Worm (Caenorhabditis elegans) whole organism, L2 larva: Measurements from ENCODE around the gene mig-13.
A peak's percentile ranks its signal among the peaks of the same experiment; 100 is the strongest.

Experiments used
- C34F6.9 ChIP-seq: fragments of 150-350 bp; optimal IDR thresholded peaks from 2 replicates; lab custom pipeline; 2014; ENCODE audit warnings: missing biosample characterization, missing genetic modification characterization
- F13H6.1 ChIP-seq: sonication (generic microtip); optimal IDR thresholded peaks from 2 replicates; lab custom pipeline; 2016; ENCODE audit warnings: missing genetic modification characterization, missing compliant biosample characterization
- R02D3.7 ChIP-seq: fragments of 150-350 bp; optimal IDR thresholded peaks from 2 replicates; lab custom pipeline; 2014; ENCODE audit warnings: missing biosample characterization, missing genetic modification characterization
- ZK546.5 ChIP-seq: sonication (generic microtip); optimal IDR thresholded peaks from 2 replicates; lab custom pipeline; 2017; ENCODE audit warnings: missing biosample characterization, missing genetic modification characterization
- alr-1 ChIP-seq: fragments of 150-350 bp; optimal IDR thresholded peaks from 2 replicates; lab custom pipeline; 2014; ENCODE audit warnings: missing biosample characterization, missing genetic modification characterization
- ama-1 ChIP-seq: fragments of 150-350 bp; optimal IDR thresholded peaks from 2 replicates; lab custom pipeline; 2018; ENCODE audit warnings: inconsistent platforms
- blmp-1 ChIP-seq: sonication (generic microtip); optimal IDR thresholded peaks from 2 replicates; lab custom pipeline; 2017; ENCODE audit warnings: missing genetic modification characterization, mild to moderate bottlenecking, missing compliant biosample characterization, antibody characterized with exemption, moderate library complexity; ENCODE audit not compliant: insufficient read depth
- ceh-16 ChIP-seq: fragments of 150-350 bp; optimal IDR thresholded peaks from 2 replicates; lab custom pipeline; 2014; ENCODE audit warnings: missing biosample characterization, missing genetic modification characterization
- ceh-82 ChIP-seq: fragments of 150-350 bp; optimal IDR thresholded peaks from 2 replicates; lab custom pipeline; 2014; ENCODE audit warnings: missing biosample characterization, missing genetic modification characterization
- crh-2 ChIP-seq: sonication (generic microtip); optimal IDR thresholded peaks from 2 replicates; lab custom pipeline; 2017; ENCODE audit warnings: missing biosample characterization, missing genetic modification characterization
- dmd-4 ChIP-seq: sonication (generic microtip); optimal IDR thresholded peaks from 2 replicates; lab custom pipeline; 2017; ENCODE audit warnings: missing biosample characterization, missing genetic modification characterization
- egl-27 ChIP-seq: sonication (generic microtip); optimal IDR thresholded peaks from 3 replicates; lab custom pipeline; 2017; ENCODE audit warnings: missing biosample characterization, missing genetic modification reagents, missing genetic modification characterization
- elt-3 ChIP-seq: sonication (generic microtip); optimal IDR thresholded peaks from 2 replicates; lab custom pipeline; 2017; ENCODE audit warnings: missing biosample characterization, missing genetic modification characterization
- fos-1 ChIP-seq: fragments of 150-350 bp; optimal IDR thresholded peaks from 2 replicates; lab custom pipeline; 2014; ENCODE audit warnings: missing biosample characterization, missing genetic modification characterization
- gmeb-1 ChIP-seq: fragments of 150-350 bp; optimal IDR thresholded peaks from 2 replicates; lab custom pipeline; 2014; ENCODE audit warnings: missing biosample characterization, missing genetic modification characterization
- lin-11 ChIP-seq: fragments of 150-350 bp; sonication (generic microtip); optimal IDR thresholded peaks from 2 replicates; lab custom pipeline; 2014; ENCODE audit warnings: missing biosample characterization, missing genetic modification characterization, inconsistent platforms, mixed read lengths
- lin-13 ChIP-seq: fragments of 150-350 bp; optimal IDR thresholded peaks from 2 replicates; lab custom pipeline; 2014; ENCODE audit warnings: missing biosample characterization, missing genetic modification reagents, missing genetic modification characterization
- lin-39 ChIP-seq: fragments of 150-350 bp; optimal IDR thresholded peaks from 2 replicates; lab custom pipeline; 2014; ENCODE audit warnings: missing biosample characterization, missing genetic modification reagents, missing genetic modification characterization
- lsy-2 ChIP-seq, 2 experiments: fragments of 150-350 bp in 1 of 2; sonication (generic microtip) in 1 of 2; optimal IDR thresholded peaks; 2 replicates each; lab custom pipeline; 2014 to 2017; ENCODE audit warnings: missing biosample characterization in 2 of 2, missing genetic modification characterization in 2 of 2
- mab-5 ChIP-seq: fragments of 150-350 bp; optimal IDR thresholded peaks from 2 replicates; lab custom pipeline; 2014; ENCODE audit warnings: missing biosample characterization, missing genetic modification characterization
- mbf-1 ChIP-seq: sonication (generic microtip); optimal IDR thresholded peaks from 2 replicates; lab custom pipeline; 2017; ENCODE audit warnings: missing biosample characterization, missing genetic modification characterization
- mdl-1 ChIP-seq, 2 experiments: fragments of 150-350 bp in 1 of 2; sonication (generic microtip) in 1 of 2; optimal IDR thresholded peaks; 2 replicates each; lab custom pipeline; 2017; ENCODE audit warnings: missing biosample characterization in 2 of 2, missing genetic modification characterization in 2 of 2
- nhr-10 ChIP-seq: sonication (generic microtip); optimal IDR thresholded peaks from 2 replicates; lab custom pipeline; 2017; ENCODE audit warnings: missing biosample characterization, missing genetic modification characterization
- nhr-12 ChIP-seq: fragments of 150-350 bp; optimal IDR thresholded peaks from 2 replicates; lab custom pipeline; 2014; ENCODE audit warnings: missing biosample characterization, missing genetic modification characterization
- nhr-129 ChIP-seq: fragments of 150-350 bp; optimal IDR thresholded peaks from 2 replicates; lab custom pipeline; 2014; ENCODE audit warnings: missing biosample characterization, missing genetic modification characterization
- nhr-21 ChIP-seq: fragments of 150-350 bp; optimal IDR thresholded peaks from 2 replicates; lab custom pipeline; 2014; ENCODE audit warnings: missing biosample characterization, missing genetic modification characterization
- nhr-23 ChIP-seq: fragments of 150-350 bp; optimal IDR thresholded peaks from 2 replicates; lab custom pipeline; 2014; ENCODE audit warnings: missing biosample characterization, missing genetic modification reagents, missing genetic modification characterization
- nhr-25 ChIP-seq: fragments of 150-350 bp; sonication (generic microtip); optimal IDR thresholded peaks from 3 replicates; lab custom pipeline; 2014; ENCODE audit warnings: missing biosample characterization, missing genetic modification characterization
- nhr-6 ChIP-seq: fragments of 150-350 bp; optimal IDR thresholded peaks from 2 replicates; lab custom pipeline; 2014; ENCODE audit warnings: missing biosample characterization, missing genetic modification characterization
- nhr-77 ChIP-seq: fragments of 150-350 bp; optimal IDR thresholded peaks from 2 replicates; lab custom pipeline; 2014; ENCODE audit warnings: missing biosample characterization, missing genetic modification characterization
- peb-1 ChIP-seq: fragments of 150-350 bp; optimal IDR thresholded peaks from 2 replicates; lab custom pipeline; 2014; ENCODE audit warnings: missing biosample characterization, missing genetic modification characterization
- sem-4 ChIP-seq: fragments of 150-350 bp; optimal IDR thresholded peaks from 2 replicates; lab custom pipeline; 2014; ENCODE audit warnings: missing biosample characterization, missing genetic modification reagents, missing genetic modification characterization
- skn-1 ChIP-seq: sonication (generic microtip); optimal IDR thresholded peaks from 2 replicates; lab custom pipeline; 2017; ENCODE audit warnings: missing biosample characterization, missing genetic modification characterization
- sma-3 ChIP-seq: sonication (generic microtip); optimal IDR thresholded peaks from 2 replicates; lab custom pipeline; 2016; ENCODE audit warnings: missing genetic modification reagents, missing genetic modification characterization, missing compliant biosample characterization
- sma-9 ChIP-seq, 2 experiments: fragments of 150-350 bp in 1 of 2; sonication (generic microtip) in 1 of 2; optimal IDR thresholded peaks; 2 replicates each; lab custom pipeline; 2014 to 2016; ENCODE audit warnings: missing genetic modification characterization in 2 of 2, mild to moderate bottlenecking in 1 of 2, missing biosample characterization in 1 of 2, missing compliant biosample characterization in 1 of 2, missing genetic modification reagents in 1 of 2, moderate library complexity in 1 of 2
- snpc-4 ChIP-seq: fragments of 150-350 bp; optimal IDR thresholded peaks from 2 replicates; lab custom pipeline; 2014; ENCODE audit warnings: missing biosample characterization, missing genetic modification characterization
- unc-39 ChIP-seq: fragments of 150-350 bp; optimal IDR thresholded peaks from 2 replicates; lab custom pipeline; 2014; ENCODE audit warnings: missing biosample characterization, missing genetic modification characterization
- unc-55 ChIP-seq: fragments of 150-350 bp; sonication (generic microtip); optimal IDR thresholded peaks from 3 replicates; lab custom pipeline; 2014; ENCODE audit warnings: missing biosample characterization, missing genetic modification reagents, missing genetic modification characterization
- unc-62 ChIP-seq: fragments of 150-350 bp; optimal IDR thresholded peaks from 2 replicates; lab custom pipeline; 2014; ENCODE audit warnings: missing biosample characterization, missing genetic modification reagents, missing genetic modification characterization
- zag-1 ChIP-seq: fragments of 150-350 bp; optimal IDR thresholded peaks from 2 replicates; lab custom pipeline; 2014; ENCODE audit warnings: missing biosample characterization, missing genetic modification characterization
- ztf-1 ChIP-seq: fragments of 200-800 bp; sonication (Bioruptor generic); conservative IDR thresholded peaks from 2 replicates; pipeline ENCODE4 v1.3.6; 2022; ENCODE audit warnings: missing genetic modification characterization, missing compliant biosample characterization
- ztf-11 ChIP-seq: sonication (generic microtip); optimal IDR thresholded peaks from 2 replicates; lab custom pipeline; 2017; ENCODE audit warnings: missing biosample characterization, missing genetic modification characterization

Gene mig-13

ce11 chrX:4795329-4795728, 4.6 kb downstream of the mig-13 start:
- no peak for TF ChIP-seq C34F6.9 (tag; lab: Kevin White, UChicago)
- peak; percentile 1 for TF ChIP-seq gmeb-1 (tag; lab: Kevin White, UChicago)
- TF ChIP-seq alr-1, result no peak
- no peak for TF ChIP-seq sem-4 (tag; lab: Kevin White, UChicago)
- TF ChIP-seq ztf-1, result no peak
- no peak for TF ChIP-seq zag-1 (tag; lab: Kevin White, UChicago)
- TF ChIP-seq ztf-11, result no peak
- no peak for TF ChIP-seq mab-5
- no peak for TF ChIP-seq R02D3.7
- no peak for TF ChIP-seq nhr-12 (tag; lab: Kevin White, UChicago)
- no peak for TF ChIP-seq dmd-4
- no peak for TF ChIP-seq ZK546.5 (tag; lab: Kevin White, UChicago)
- no peak for TF ChIP-seq ceh-82 (tag; lab: Kevin White, UChicago)
- no peak for TF ChIP-seq nhr-77 (tag; lab: Kevin White, UChicago)
- TF ChIP-seq mbf-1 (tag; lab: Kevin White, UChicago), result no peak
- TF ChIP-seq unc-39 (tag; lab: Kevin White, UChicago), result no peak
- TF ChIP-seq snpc-4 (tag; lab: Kevin White, UChicago), result no peak
- no peak for TF ChIP-seq egl-27 (tag; lab: Kevin White, UChicago)
- peak; percentile 14 for TF ChIP-seq nhr-129
- no peak for TF ChIP-seq skn-1 (tag; lab: Kevin White, UChicago)
- TF ChIP-seq elt-3 (tag; lab: Kevin White, UChicago), result no peak
- peak; percentile 64 for TF ChIP-seq F13H6.1 (tag; lab: Kevin White, UChicago)
- peak in 1 of 2 experiments; percentile 4 for TF ChIP-seq lsy-2 (tag; optimal IDR thresholded peaks at IDR 0.05; lab: Kevin White, UChicago)
- peak; percentile 10 for TF ChIP-seq sma-3 (GFP tag; lab: Kevin White, UChicago)
- no peak for TF ChIP-seq unc-62 (GFP tag; lab: Kevin White, UChicago)
- TF ChIP-seq nhr-10 (tag; lab: Kevin White, UChicago), result no peak
- no peak for TF ChIP-seq peb-1 (tag; lab: Kevin White, UChicago)
- TF ChIP-seq crh-2 (tag; lab: Kevin White, UChicago), result peak; percentile 73
- TF ChIP-seq sma-9 (GFP tag; optimal IDR thresholded peaks at IDR 0.05; lab: Kevin White, UChicago), result peak; percentile 83
- no peak for TF ChIP-seq sma-9 (tag; optimal IDR thresholded peaks at IDR 0.05; lab: Kevin White, UChicago)
- no peak for TF ChIP-seq lin-11 (tag; lab: Kevin White, UChicago)
- TF ChIP-seq nhr-25, result no peak
- TF ChIP-seq fos-1 (tag; lab: Kevin White, UChicago), result peak; percentile 74
- TF ChIP-seq nhr-21 (tag; lab: Kevin White, UChicago), result no peak
- peak; percentile 98 for TF ChIP-seq blmp-1 (tag; lab: Kevin White, UChicago)

- TF ChIP-seq sma-9 (GFP tag; optimal IDR thresholded peaks at IDR 0.05; lab: Kevin White, UChicago), result peak; percentile 53
- no peak for TF ChIP-seq sma-9 (tag; optimal IDR thresholded peaks at IDR 0.05; lab: Kevin White, UChicago)
- TF ChIP-seq nhr-77 (tag; lab: Kevin White, UChicago), result no peak
- no peak for TF ChIP-seq elt-3 (tag; lab: Kevin White, UChicago)
- no peak for TF ChIP-seq snpc-4 (tag; lab: Kevin White, UChicago)
- no peak for TF ChIP-seq nhr-10 (tag; lab: Kevin White, UChicago)
- TF ChIP-seq egl-27 (tag; lab: Kevin White, UChicago), result peak; percentile 11
- no peak for TF ChIP-seq zag-1 (tag; lab: Kevin White, UChicago)
- no peak for TF ChIP-seq C34F6.9 (tag; lab: Kevin White, UChicago)
- TF ChIP-seq nhr-23 (tag; lab: Kevin White, UChicago), result no peak
- no peak for TF ChIP-seq lin-13 (GFP tag; lab: Kevin White, UChicago)
- no peak for TF ChIP-seq mbf-1 (tag; lab: Kevin White, UChicago)
- no peak for TF ChIP-seq lsy-2 (tag; optimal IDR thresholded peaks at IDR 0.05; lab: Kevin White, UChicago)
- TF ChIP-seq crh-2 (tag; lab: Kevin White, UChicago), result peak; percentile 63
- no peak for TF ChIP-seq unc-55 (GFP tag; lab: Kevin White, UChicago)
- no peak for TF ChIP-seq ZK546.5 (tag; lab: Kevin White, UChicago)
- TF ChIP-seq unc-62 (GFP tag; lab: Kevin White, UChicago), result no peak
- TF ChIP-seq R02D3.7, result no peak
- no peak for TF ChIP-seq skn-1 (tag; lab: Kevin White, UChicago)
- TF ChIP-seq ceh-16 (tag; lab: Kevin White, UChicago), result no peak
- no peak for TF ChIP-seq nhr-25
- peak; percentile 75 for TF ChIP-seq gmeb-1 (tag; lab: Kevin White, UChicago)
- TF ChIP-seq mab-5, result no peak
- TF ChIP-seq blmp-1 (tag; lab: Kevin White, UChicago), result peak; percentile 91
- no peak for TF ChIP-seq sem-4 (tag; lab: Kevin White, UChicago)
- TF ChIP-seq peb-1 (tag; lab: Kevin White, UChicago), result no peak
- TF ChIP-seq ztf-1, result no peak
- TF ChIP-seq lin-39, result no peak
- TF ChIP-seq ama-1, result no peak
- TF ChIP-seq mdl-1 (tag; optimal IDR thresholded peaks at IDR 0.05; lab: Kevin White, UChicago), result peak in 1 of 2 experiments; percentile 26
- peak; percentile 41 for TF ChIP-seq sma-3 (GFP tag; lab: Kevin White, UChicago)
- TF ChIP-seq lin-11 (tag; lab: Kevin White, UChicago), result no peak
- peak; percentile 88 for TF ChIP-seq F13H6.1 (tag; lab: Kevin White, UChicago)
- TF ChIP-seq nhr-6 (tag; lab: Kevin White, UChicago), result no peak
- TF ChIP-seq unc-39 (tag; lab: Kevin White, UChicago), result no peak
- TF ChIP-seq fos-1 (tag; lab: Kevin White, UChicago), result peak; percentile 40
- TF ChIP-seq alr-1, result no peak
These were observed 5.9 kb downstream of the mig-13 start for ce11 chrX:4794062-4794461.
